Fruit fly (Drosophila melanogaster): ENCODE measurements around the gene CG12499.
A peak's percentile ranks its signal among the peaks of the same experiment; 100 is the strongest.

CG12499 gene

DNA sequence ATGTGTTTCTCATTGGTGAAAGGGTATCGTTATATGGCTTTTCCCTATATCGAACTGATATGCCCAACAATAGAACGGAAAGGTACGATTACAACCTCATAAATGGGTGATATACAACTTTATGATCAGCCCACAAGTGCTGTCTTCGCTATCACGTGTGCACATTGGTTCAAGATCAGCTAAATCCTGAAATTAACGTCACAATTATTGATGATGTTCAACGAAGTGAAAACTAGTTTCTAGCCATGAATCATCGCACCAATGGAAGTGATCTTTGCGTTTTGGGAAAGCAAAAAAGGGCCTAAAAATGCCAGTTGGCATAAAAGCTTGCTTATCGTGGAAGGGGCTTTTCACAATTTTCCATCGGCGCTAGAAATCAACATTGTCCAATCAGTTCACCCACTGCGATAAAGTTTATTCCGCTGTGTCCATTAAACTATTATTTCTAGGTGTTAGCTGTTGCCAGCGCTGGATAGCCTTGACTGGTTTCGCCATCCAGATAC is 18.3 kb upstream of the CG12499 start, which contains the start of gene CG7054 (continued):
- TF ChIP-seq Rfx (GFP tag; IDR thresholded peaks at IDR 0.05) (peak; percentile 17; the same call in 1 of the 2 replicates), pnt (GFP tag; optimal IDR thresholded peaks at IDR 0.05) (no peak), salm (tag; optimal IDR thresholded peaks at IDR 0.05) (peak; percentile 42), Atf3 (GFP tag; optimal IDR thresholded peaks at IDR 0.05) (no peak), Six4 (GFP tag; optimal IDR thresholded peaks at IDR 0.05) (no peak), CG10209 (GFP tag; optimal IDR thresholded peaks at IDR 0.05) (no peak), pan (optimal IDR thresholded peaks at IDR 0.05) (no peak), pan (GFP tag; optimal IDR thresholded peaks at IDR 0.05 in 1 of 2, IDR thresholded peaks at IDR 0.05 in 1 of 2) (no peak), CG15269 (tag; optimal IDR thresholded peaks at IDR 0.05) (peak; percentile 63), sim (GFP tag; IDR thresholded peaks at IDR 0.05) (no peak), mld (GFP tag; IDR thresholded peaks at IDR 0.05; ENCODE audit: partially characterized antibody) (no peak), HmgD (GFP tag; optimal IDR thresholded peaks at IDR 0.05) (no peak), CG10147 (GFP tag; optimal IDR thresholded peaks at IDR 0.05) (peak; percentile 14), C15 (GFP tag; IDR thresholded peaks at IDR 0.05) (no peak), CG14710 (tag; optimal IDR thresholded peaks at IDR 0.05) (no peak), kni (GFP tag; optimal IDR thresholded peaks at IDR 0.05) (no peak), nerfin-2 (GFP tag; IDR thresholded peaks at IDR 0.05; ENCODE audit: partially characterized antibody) (no peak), CG9727 (GFP tag; optimal IDR thresholded peaks at IDR 0.05) (no peak), CG4617 (GFP tag; optimal IDR thresholded peaks at IDR 0.05; ENCODE audit: borderline replicate concordance) (no peak), Hr39 (optimal IDR thresholded peaks at IDR 0.05) (no peak), CkIIα-i1 (GFP tag; IDR thresholded peaks at IDR 0.05) (no peak), kah (GFP tag; optimal IDR thresholded peaks at IDR 0.05) (no peak), slou (GFP tag; optimal IDR thresholded peaks at IDR 0.05) (no peak), CG6654 (GFP tag; optimal IDR thresholded peaks at IDR 0.05) (no peak), MBD-R2 (GFP tag; IDR thresholded peaks at IDR 0.05) (no peak), CG32772 (GFP tag; IDR thresholded peaks at IDR 0.05) (no peak), CG33557 (GFP tag; optimal IDR thresholded peaks at IDR 0.05) (no peak), amos (GFP tag; IDR thresholded peaks at IDR 0.05; ENCODE audit: partially characterized antibody) (no peak; the same call in 1 of the 2 replicates), sisA (GFP tag; IDR thresholded peaks at IDR 0.05) (no peak), ranshi (GFP tag; IDR thresholded peaks at IDR 0.05) (no peak), TFAM (GFP tag; optimal IDR thresholded peaks at IDR 0.05) (no peak), jing (GFP tag; optimal IDR thresholded peaks at IDR 0.05) (no peak), CG8290 (GFP tag; optimal IDR thresholded peaks at IDR 0.05) (no peak), CG8290 (tag; optimal IDR thresholded peaks at IDR 0.05) (no peak), Dp (GFP tag; optimal IDR thresholded peaks at IDR 0.05) (peak; percentile 15), Hey (tag; optimal IDR thresholded peaks at IDR 0.05) (no peak), tio (GFP tag; optimal IDR thresholded peaks at IDR 0.05) (no peak), Myb (GFP tag; optimal IDR thresholded peaks at IDR 0.05) (no peak), CG2202 (tag; optimal IDR thresholded peaks at IDR 0.05) (no peak), bbx (GFP tag; IDR thresholded peaks at IDR 0.05; ENCODE audit: partially characterized antibody) (no peak), CG10959 (GFP tag; IDR thresholded peaks at IDR 0.05) (no peak), Awh (GFP tag; IDR thresholded peaks at IDR 0.05) (no peak), Fer3 (tag; optimal IDR thresholded peaks at IDR 0.05) (peak; percentile 45), BtbVII (GFP tag; optimal IDR thresholded peaks at IDR 0.05) (peak; percentile 47), CG16863 (GFP tag; optimal IDR thresholded peaks at IDR 0.05) (no peak), sqz (GFP tag; optimal IDR thresholded peaks at IDR 0.05) (no peak), seq (GFP tag; IDR thresholded peaks at IDR 0.05) (no peak), CG11723 (GFP tag; optimal IDR thresholded peaks at IDR 0.05) (no peak), CG11560 (tag; IDR thresholded peaks at IDR 0.05) (no peak), Oaz (GFP tag; IDR thresholded peaks at IDR 0.05) (no peak), CG31441 (GFP tag; IDR thresholded peaks at IDR 0.05) (0 out of 2 replicates have a peak, but pooled peaks have one; percentile 12), Sox102F (GFP tag; optimal IDR thresholded peaks at IDR 0.05) (peak; percentile 32)
